Worm (Caenorhabditis elegans) whole organism, late embryonic: ENCODE data around the gene srab-17.

Source experiments
- C08G9.2 ChIP-seq: sonication (generic microtip); optimal IDR thresholded peaks from 2 replicates; lab custom pipeline; 2016; ENCODE audit warnings: mild to moderate bottlenecking, missing genetic modification characterization, moderate library complexity, missing compliant biosample characterization
- C38D4.7 ChIP-seq: fragments of 200-800 bp; sonication (Bioruptor generic); optimal IDR thresholded peaks from 2 replicates; lab custom pipeline; 2018; ENCODE audit warnings: mild to moderate bottlenecking, missing genetic modification characterization, moderate library complexity, missing compliant biosample characterization
- K02D7.2 ChIP-seq: sonication (generic microtip); optimal IDR thresholded peaks from 2 replicates; lab custom pipeline; 2017; ENCODE audit warnings: mild to moderate bottlenecking, missing genetic modification characterization, missing compliant biosample characterization
- K09A11.1 ChIP-seq: sonication (generic microtip); optimal IDR thresholded peaks from 2 replicates; lab custom pipeline; 2017; ENCODE audit warnings: antibody characterized with exemption, mild to moderate bottlenecking, missing genetic modification characterization, missing compliant biosample characterization; ENCODE audit not compliant: insufficient read depth
- T23F11.4 ChIP-seq: fragments of 200-800 bp; sonication (Bioruptor generic); optimal IDR thresholded peaks from 2 replicates; lab custom pipeline; 2018; ENCODE audit warnings: mild to moderate bottlenecking, missing genetic modification characterization, missing compliant biosample characterization
- ahr-1 ChIP-seq: sonication (generic microtip); optimal IDR thresholded peaks from 2 replicates; lab custom pipeline; 2016; ENCODE audit warnings: missing genetic modification characterization, missing compliant biosample characterization
- ama-1 ChIP-seq: fragments of 150-350 bp; optimal IDR thresholded peaks from 2 replicates; lab custom pipeline; 2014
- ceh-14 ChIP-seq: sonication (generic microtip); optimal IDR thresholded peaks from 2 replicates; lab custom pipeline; 2016; ENCODE audit warnings: missing genotype, missing genetic modification characterization, missing compliant biosample characterization
- ceh-18 ChIP-seq: sonication (generic microtip); optimal IDR thresholded peaks from 2 replicates; lab custom pipeline; 2016; ENCODE audit warnings: missing genetic modification characterization, missing compliant biosample characterization
- ceh-24 ChIP-seq: sonication (generic microtip); optimal IDR thresholded peaks from 2 replicates; lab custom pipeline; 2016; ENCODE audit warnings: mild to moderate bottlenecking, missing genetic modification characterization, missing compliant biosample characterization
- ceh-31 ChIP-seq: sonication (generic microtip); optimal IDR thresholded peaks from 2 replicates; lab custom pipeline; 2016; ENCODE audit warnings: missing genetic modification characterization, missing compliant biosample characterization
- ceh-45 ChIP-seq: fragments of 200-800 bp; sonication (Bioruptor generic); IDR thresholded peaks from 2 replicates; pipeline ENCODE4 v1.3.6; 2022; ENCODE audit warnings: missing genetic modification reagents, missing genetic modification characterization, missing compliant biosample characterization
- ceh-48 ChIP-seq: sonication (generic microtip); optimal IDR thresholded peaks from 2 replicates; lab custom pipeline; 2016; ENCODE audit warnings: missing genetic modification characterization, inconsistent platforms, missing compliant biosample characterization
- ceh-9 ChIP-seq: sonication (generic microtip); optimal IDR thresholded peaks from 2 replicates; lab custom pipeline; 2016; ENCODE audit warnings: mild to moderate bottlenecking, missing genetic modification characterization, inconsistent platforms, missing compliant biosample characterization
- che-1 ChIP-seq: sonication (generic microtip); optimal IDR thresholded peaks from 2 replicates; lab custom pipeline; 2016; ENCODE audit warnings: mild to moderate bottlenecking, missing genetic modification characterization, missing compliant biosample characterization
- dmd-4 ChIP-seq: sonication (generic microtip); optimal IDR thresholded peaks from 2 replicates; lab custom pipeline; 2016; ENCODE audit warnings: borderline replicate concordance, missing genetic modification characterization, missing compliant biosample characterization
- elt-2 ChIP-seq: sonication (generic microtip); optimal IDR thresholded peaks from 2 replicates; lab custom pipeline; 2016; ENCODE audit warnings: missing genetic modification reagents, missing genetic modification characterization, missing compliant biosample characterization
- ets-4 ChIP-seq: sonication (generic microtip); optimal IDR thresholded peaks from 2 replicates; lab custom pipeline; 2016; ENCODE audit warnings: missing genetic modification characterization, missing compliant biosample characterization
- eyg-1 ChIP-seq: sonication (generic microtip); optimal IDR thresholded peaks from 2 replicates; lab custom pipeline; 2016; ENCODE audit warnings: missing genotype, missing genetic modification characterization, missing compliant biosample characterization
- fax-1 ChIP-seq: sonication (generic microtip); optimal IDR thresholded peaks from 2 replicates; lab custom pipeline; 2016; ENCODE audit warnings: missing genotype, missing genetic modification characterization, missing compliant biosample characterization
- fkh-10 ChIP-seq: fragments of 150-350 bp; optimal IDR thresholded peaks from 2 replicates; lab custom pipeline; 2014; ENCODE audit warnings: missing biosample characterization, missing genetic modification reagents, missing genetic modification characterization
- fkh-6 ChIP-seq: sonication (generic microtip); optimal IDR thresholded peaks from 2 replicates; lab custom pipeline; 2016; ENCODE audit warnings: missing genetic modification characterization, missing compliant biosample characterization
- hlh-8 ChIP-seq: sonication (generic microtip); optimal IDR thresholded peaks from 2 replicates; lab custom pipeline; 2016; ENCODE audit warnings: missing genotype, missing genetic modification characterization, missing compliant biosample characterization
- lin-11 ChIP-seq: fragments of 200-800 bp; sonication (Bioruptor generic); optimal IDR thresholded peaks from 2 replicates; lab custom pipeline; 2018; ENCODE audit warnings: mild to moderate bottlenecking, missing genetic modification characterization, missing compliant biosample characterization
- nfya-1 ChIP-seq: sonication (generic microtip); optimal IDR thresholded peaks from 2 replicates; lab custom pipeline; 2017; ENCODE audit warnings: missing genetic modification characterization, mild to moderate bottlenecking, missing compliant biosample characterization, antibody characterized with exemption, moderate library complexity
- nhr-11 ChIP-seq: fragments of 150-350 bp; optimal IDR thresholded peaks from 2 replicates; lab custom pipeline; 2014; ENCODE audit warnings: missing biosample characterization, missing genetic modification characterization
- nhr-232 ChIP-seq: sonication (generic microtip); optimal IDR thresholded peaks from 2 replicates; lab custom pipeline; 2016; ENCODE audit warnings: missing genetic modification characterization, missing compliant biosample characterization
- npax-4 ChIP-seq: sonication (generic microtip); optimal IDR thresholded peaks from 2 replicates; lab custom pipeline; 2016; ENCODE audit warnings: missing genetic modification characterization, missing compliant biosample characterization
- odd-2 ChIP-seq: sonication (generic microtip); optimal IDR thresholded peaks from 2 replicates; lab custom pipeline; 2017; ENCODE audit warnings: antibody characterized with exemption, mild to moderate bottlenecking, missing genetic modification characterization, missing compliant biosample characterization
- pat-9 ChIP-seq: fragments of 200-800 bp; sonication (Bioruptor generic); optimal IDR thresholded peaks from 2 replicates; lab custom pipeline; 2018; ENCODE audit warnings: mild to moderate bottlenecking, missing genetic modification characterization, moderate library complexity, missing compliant biosample characterization
- pha-4 ChIP-seq: fragments of 150-350 bp; optimal IDR thresholded peaks from 2 replicates; lab custom pipeline; 2018; ENCODE audit warnings: missing biosample characterization, missing genetic modification reagents, missing genetic modification characterization
- pros-1 ChIP-seq: fragments of 150-350 bp; optimal IDR thresholded peaks from 2 replicates; lab custom pipeline; 2014; ENCODE audit warnings: missing biosample characterization, missing genetic modification reagents, missing genetic modification characterization
- ref-2 ChIP-seq: sonication (generic microtip); optimal IDR thresholded peaks from 2 replicates; lab custom pipeline; 2016; ENCODE audit warnings: missing genetic modification characterization, missing compliant biosample characterization
- tbx-2 ChIP-seq: sonication (generic microtip); optimal IDR thresholded peaks from 2 replicates; lab custom pipeline; 2016; ENCODE audit warnings: missing genetic modification characterization, missing compliant biosample characterization
- tbx-7 ChIP-seq: sonication (generic microtip); optimal IDR thresholded peaks from 2 replicates; lab custom pipeline; 2016; ENCODE audit warnings: missing genotype, missing genetic modification characterization, missing compliant biosample characterization
- unc-3 ChIP-seq, 2 experiments: fragments of 200-800 bp in 1 of 2; sonication (Bioruptor generic) in 1 of 2; sonication (generic microtip) in 1 of 2; conservative IDR thresholded peaks in 1 of 2; optimal IDR thresholded peaks in 1 of 2; 2 replicates each; pipeline versions ENCODE4 v1.3.6 to Lab custom; 2016 to 2022; ENCODE audit warnings: missing compliant biosample characterization in 2 of 2, missing genetic modification characterization in 2 of 2, missing genetic modification reagents in 1 of 2
- unc-42 ChIP-seq: sonication (generic microtip); optimal IDR thresholded peaks from 2 replicates; lab custom pipeline; 2016; ENCODE audit warnings: missing genotype, missing genetic modification characterization, missing compliant biosample characterization
- unc-55 ChIP-seq: sonication (generic microtip); optimal IDR thresholded peaks from 2 replicates; lab custom pipeline; 2017; ENCODE audit warnings: missing biosample characterization, missing genetic modification reagents, missing genetic modification characterization
- ztf-16 ChIP-seq: sonication (generic microtip); optimal IDR thresholded peaks from 2 replicates; lab custom pipeline; 2017; ENCODE audit warnings: missing genetic modification characterization, missing compliant biosample characterization

srab-17 gene

ce11 chrV:9835945-9836344 is 32.3 kb downstream of the srab-17 start, which contains the start of gene sru-38:
TSS of gene sru-38 (minus strand) at chrV:9836045.
- TF ChIP-seq ceh-31 (no peak), odd-2 (tag; lab: Kevin White, UChicago) (no peak), ref-2 (tag; lab: Kevin White, UChicago) (no peak), fkh-10 (GFP tag; lab: Kevin White, UChicago) (no peak), nhr-232 (no peak), nfya-1 (tag; lab: Kevin White, UChicago) (no peak), hlh-8 (no peak), C38D4.7 (no peak), fax-1 (tag; lab: Kevin White, UChicago) (no peak), ceh-14 (no peak), ztf-16 (tag; lab: Kevin White, UChicago) (no peak), pros-1 (no peak), lin-11 (tag; lab: Kevin White, UChicago) (no peak), unc-42 (tag; lab: Kevin White, UChicago) (no peak), dmd-4 (tag; lab: Kevin White, UChicago) (no peak), pat-9 (no peak), ceh-18 (tag; lab: Kevin White, UChicago) (no peak), K02D7.2 (tag; lab: Kevin White, UChicago) (no peak)

ce11 chrV:9833900-9834299 is 34.3 kb downstream of the srab-17 start, which contains the start of gene sru-40:
TSS of gene sru-40 (minus strand) at chrV:9834000.
- TF ChIP-seq ztf-16 (tag; lab: Kevin White, UChicago) (no peak), ets-4 (tag; lab: Kevin White, UChicago) (no peak), npax-4 (tag; lab: Kevin White, UChicago) (no peak), nhr-232 (no peak), ceh-45 (GFP tag; lab: Robert Waterston, UW) (no peak), K09A11.1 (tag; lab: Kevin White, UChicago) (no peak), nhr-11 (tag; lab: Kevin White, UChicago) (no peak), elt-2 (no peak), che-1 (tag; lab: Kevin White, UChicago) (no peak), lin-11 (tag; lab: Kevin White, UChicago) (no peak), unc-55 (GFP tag; lab: Kevin White, UChicago) (no peak), T23F11.4 (GFP tag; lab: Kevin White, UChicago) (no peak)
- TF ChIP-seq, all 69 proteins: peak for 0

ce11 chrV:9824149-9824548 is 44.1 kb downstream of the srab-17 start, which contains the start of gene str-2:
TSS of gene str-2 (minus strand) at chrV:9824249.
- TF ChIP-seq C08G9.2 (tag; lab: Kevin White, UChicago) (no peak), ama-1 (lab: Kevin White, UChicago) (no peak), elt-2 (no peak), C38D4.7 (no peak), K02D7.2 (tag; lab: Kevin White, UChicago) (no peak), ahr-1 (tag; lab: Kevin White, UChicago) (no peak), hlh-8 (no peak), ceh-9 (tag; lab: Kevin White, UChicago) (no peak), tbx-7 (tag; lab: Kevin White, UChicago) (no peak), tbx-2 (tag; lab: Kevin White, UChicago) (no peak), ceh-48 (tag; lab: Kevin White, UChicago) (no peak), fkh-6 (tag; lab: Kevin White, UChicago) (no peak), ceh-24 (no peak), ceh-18 (tag; lab: Kevin White, UChicago) (no peak), unc-3 (GFP tag; conservative IDR thresholded peaks at IDR 0.05; lab: Robert Waterston, UW) (no peak), unc-3 (tag; optimal IDR thresholded peaks at IDR 0.05; lab: Kevin White, UChicago) (no peak), pha-4 (tag; lab: Kevin White, UChicago) (no peak), K09A11.1 (tag; lab: Kevin White, UChicago) (no peak), nhr-232 (no peak), eyg-1 (tag; lab: Kevin White, UChicago) (no peak)
- TF ChIP-seq, all 69 proteins: peak for 0
